Worm (Caenorhabditis elegans) whole organism, midembryonic: Measurements from ENCODE around the gene nhr-12.

Experiments
- T22C8.4 ChIP-seq: fragments of 200-800 bp; sonication (Bioruptor generic); IDR thresholded peaks from 2 replicates; pipeline ENCODE4 v1.3.6; 2022; ENCODE audit warnings: missing genetic modification characterization, missing compliant biosample characterization
- cog-1 ChIP-seq: sonication (generic microtip); optimal IDR thresholded peaks from 2 replicates; lab custom pipeline; 2016; ENCODE audit warnings: missing genetic modification characterization, missing compliant biosample characterization
- med-1 ChIP-seq: sonication (generic microtip); optimal IDR thresholded peaks from 2 replicates; lab custom pipeline; 2017; ENCODE audit warnings: missing genetic modification characterization, mild to moderate bottlenecking, missing compliant biosample characterization, antibody characterized with exemption, missing genetic modification reagents; ENCODE audit not compliant: insufficient read depth
- ref-1 ChIP-seq: fragments of 200-800 bp; sonication (Bioruptor generic); conservative IDR thresholded peaks from 2 replicates; pipeline ENCODE4 v1.3.6; 2022; ENCODE audit warnings: missing genetic modification reagents, missing genetic modification characterization, missing compliant biosample characterization
- ztf-23 ChIP-seq: fragments of 200-800 bp; sonication (Bioruptor generic); IDR thresholded peaks from 2 replicates; pipeline ENCODE4 v1.3.6; 2022; ENCODE audit warnings: missing genetic modification reagents, missing genetic modification characterization, missing compliant biosample characterization
- ztf-29 ChIP-seq: fragments of 200-800 bp; sonication (Bioruptor generic); IDR thresholded peaks from 2 replicates; pipeline ENCODE4 v1.3.6; 2022; ENCODE audit warnings: missing genetic modification reagents, missing genetic modification characterization, missing compliant biosample characterization

ce11 chrV:10073793-10074192, 10.1 kb downstream of the nhr-12 start, which contains the start of gene F57A8.6:
- TF ChIP-seq ztf-23 (GFP tag; lab: Robert Waterston, UW), result no peak
- no peak for TF ChIP-seq T22C8.4 (GFP tag; lab: Robert Waterston, UW)
- TF ChIP-seq med-1 (GFP tag; lab: Kevin White, UChicago), result no peak
- TF ChIP-seq ztf-29 (GFP tag; lab: Robert Waterston, UW), result no peak
- no peak for TF ChIP-seq ref-1 (GFP tag; lab: Robert Waterston, UW)
- TF ChIP-seq cog-1 (tag; lab: Kevin White, UChicago), result no peak
